Fruit fly (Drosophila melanogaster) whole organism: Measurements from ENCODE around the gene CG3123.

ENCODE experiments used
- CG8478 ChIP-seq: fragments of >200 bp; optimal IDR thresholded peaks from 2 replicates; lab custom pipeline; 2018; ENCODE audit warnings: inconsistent platforms
- Dll ChIP-seq: fragments of >200 bp; optimal IDR thresholded peaks from 2 replicates; lab custom pipeline; 2017
- pan ChIP-seq: fragments of >200 bp; optimal IDR thresholded peaks from 2 replicates; lab custom pipeline; 2017
- psq ChIP-seq: fragments of >200 bp; optimal IDR thresholded peaks from 2 replicates; lab custom pipeline; 2017
- usp ChIP-seq: fragments of >200 bp; optimal IDR thresholded peaks from 2 replicates; lab custom pipeline; 2017; ENCODE audit warnings: missing biosample characterization, missing genetic modification characterization, mixed read lengths

DNA sequence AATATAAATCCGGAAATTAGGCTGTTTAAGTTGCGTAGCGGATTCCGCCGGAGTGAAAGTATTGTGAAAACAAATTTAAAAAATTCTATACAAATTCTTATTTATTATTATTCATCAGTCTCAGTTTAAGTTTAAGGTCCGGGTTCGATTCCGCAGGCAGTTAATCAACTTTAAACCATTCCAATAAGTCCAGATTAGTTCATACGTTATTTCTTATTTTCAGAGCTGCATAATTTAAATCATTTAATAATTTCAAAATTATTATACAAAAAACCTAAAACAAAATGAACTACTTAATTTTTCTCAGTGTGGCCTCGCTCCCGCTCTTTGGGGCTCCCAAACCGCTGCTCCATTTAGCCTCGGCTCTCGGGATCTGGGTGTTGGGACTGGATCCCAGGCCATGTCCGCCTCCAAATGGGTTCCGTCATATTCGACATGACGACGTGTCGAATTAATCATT lies 5.1 kb upstream of the CG3123 start:
- TF ChIP-seq psq (lab: Kevin White, UChicago) = no peak
- no peak for TF ChIP-seq CG8478 (lab: Kevin White, UChicago)
- no peak for TF ChIP-seq usp (GFP tag; lab: Kevin White, UChicago)
- TF ChIP-seq Dll (lab: Kevin White, UChicago) = peak; percentile 36
- TF ChIP-seq pan (lab: Kevin White, UChicago) = no peak
